Worm (Caenorhabditis elegans) whole organism, midembryonic: ENCODE results near the gene nse-4.

Experiments
- cog-1 ChIP-seq: sonication (generic microtip); optimal IDR thresholded peaks from 2 replicates; lab custom pipeline; 2016; ENCODE audit warnings: missing genetic modification characterization, missing compliant biosample characterization
- flt-1 ChIP-seq: fragments of 200-800 bp; sonication (Bioruptor generic); IDR thresholded peaks from 2 replicates; pipeline ENCODE4 v1.3.6; 2022; ENCODE audit warnings: missing genetic modification characterization, missing compliant biosample characterization
- klf-2 ChIP-seq: fragments of 200-800 bp; sonication (Bioruptor generic); conservative IDR thresholded peaks from 2 replicates; pipeline ENCODE4 v1.3.6; 2022; ENCODE audit warnings: missing genetic modification reagents, missing genetic modification characterization, missing compliant biosample characterization
- med-1 ChIP-seq: sonication (generic microtip); optimal IDR thresholded peaks from 2 replicates; lab custom pipeline; 2017; ENCODE audit warnings: missing genetic modification characterization, mild to moderate bottlenecking, missing compliant biosample characterization, antibody characterized with exemption, missing genetic modification reagents; ENCODE audit not compliant: insufficient read depth
- tab-1 ChIP-seq: fragments of 200-800 bp; sonication (Bioruptor generic); IDR thresholded peaks from 2 replicates; pipeline ENCODE4 v1.3.6; 2022; ENCODE audit warnings: missing genetic modification characterization, missing compliant biosample characterization
- ztf-23 ChIP-seq: fragments of 200-800 bp; sonication (Bioruptor generic); IDR thresholded peaks from 2 replicates; pipeline ENCODE4 v1.3.6; 2022; ENCODE audit warnings: missing genetic modification reagents, missing genetic modification characterization, missing compliant biosample characterization
- ztf-29 ChIP-seq: fragments of 200-800 bp; sonication (Bioruptor generic); IDR thresholded peaks from 2 replicates; pipeline ENCODE4 v1.3.6; 2022; ENCODE audit warnings: missing genetic modification reagents, missing genetic modification characterization, missing compliant biosample characterization

ce11 chrIV:11524241-11524692 lies 43.6 kb downstream of the nse-4 start, which contains the start of gene mep-1:
- TF ChIP-seq ztf-29 (GFP tag; lab: Robert Waterston, UW) (peak; percentile 11; the same call in 1 of the 2 replicates), med-1 (GFP tag; lab: Kevin White, UChicago) (no peak), tab-1 (GFP tag; lab: Robert Waterston, UW) (no peak), flt-1 (GFP tag; lab: Robert Waterston, UW) (peak; percentile 64; the same call in 1 of the 2 replicates), cog-1 (tag; lab: Kevin White, UChicago) (peak; percentile 31), ztf-23 (no peak), klf-2 (GFP tag; lab: Robert Waterston, UW) (0 out of 2 replicates have a peak, but pooled peaks have one; percentile 32)
